Fruit fly (Drosophila melanogaster): Measurements from ENCODE around the gene CG15892.

The CG15892 gene

dm6 chrX:6340593-6341068 is 46.5 kb upstream of the CG15892 start (continued):
- TF ChIP-seq CG6792 (GFP tag; optimal IDR thresholded peaks at IDR 0.05) (peak; percentile 81), Sox15 (GFP tag; optimal IDR thresholded peaks at IDR 0.05) (peak; percentile 75), Sox102F (GFP tag; optimal IDR thresholded peaks at IDR 0.05) (peak; percentile 85), CG4318 (GFP tag; optimal IDR thresholded peaks at IDR 0.05) (peak; percentile 90), CG15336 (GFP tag; IDR thresholded peaks at IDR 0.05) (peak; percentile 86), fkh (GFP tag; optimal IDR thresholded peaks at IDR 0.05) (peak; percentile 50), CG6276 (GFP tag; optimal IDR thresholded peaks at IDR 0.05) (peak; percentile 93), fd85E (GFP tag; optimal IDR thresholded peaks at IDR 0.05) (peak; percentile 53), CG8319 (GFP tag; optimal IDR thresholded peaks at IDR 0.05) (peak; percentile 68), CG8632 (GFP tag; optimal IDR thresholded peaks at IDR 0.05) (peak; percentile 87), dac (GFP tag; optimal IDR thresholded peaks at IDR 0.05) (peak; percentile 89), Eip75B (GFP tag; optimal IDR thresholded peaks at IDR 0.05) (peak; percentile 78)

- TF ChIP-seq fd59A (GFP tag; optimal IDR thresholded peaks at IDR 0.05) (peak; percentile 75), CG3032 (tag; optimal IDR thresholded peaks at IDR 0.05) (peak; percentile 85), Hr39 (GFP tag; optimal IDR thresholded peaks at IDR 0.05) (no peak), acj6 (GFP tag; optimal IDR thresholded peaks at IDR 0.05) (peak; percentile 48), CG4318 (GFP tag; optimal IDR thresholded peaks at IDR 0.05) (peak; percentile 42), CG7368 (GFP tag; optimal IDR thresholded peaks at IDR 0.05) (peak; percentile 49), CG31627 (GFP tag; optimal IDR thresholded peaks at IDR 0.05) (no peak), dac (GFP tag; optimal IDR thresholded peaks at IDR 0.05) (peak; percentile 50), fkh (GFP tag; optimal IDR thresholded peaks at IDR 0.05) (no peak), CG11902 (GFP tag; optimal IDR thresholded peaks at IDR 0.05) (no peak), CG1621 (tag; optimal IDR thresholded peaks at IDR 0.05) (peak; percentile 79), Met (GFP tag; optimal IDR thresholded peaks at IDR 0.05) (no peak), CG6163 (GFP tag; IDR thresholded peaks at IDR 0.05) (peak; percentile 86), Sox15 (GFP tag; optimal IDR thresholded peaks at IDR 0.05) (no peak), Ets21C (GFP tag; optimal IDR thresholded peaks at IDR 0.05) (no peak), OdsH (GFP tag; optimal IDR thresholded peaks at IDR 0.05) (peak; percentile 45), CG32006 (GFP tag; optimal IDR thresholded peaks at IDR 0.05) (peak; percentile 69), Eip93F (GFP tag; optimal IDR thresholded peaks at IDR 0.05) (no peak), eg (GFP tag; IDR thresholded peaks at IDR 0.05) (peak; percentile 83), CG11762 (GFP tag; optimal IDR thresholded peaks at IDR 0.05; ENCODE audit: insufficient read depth) (peak; percentile 12), salr (GFP tag; optimal IDR thresholded peaks at IDR 0.05) (peak in 1 of 2 experiments; percentile 76), Hr4 (GFP tag; optimal IDR thresholded peaks at IDR 0.05) (peak; percentile 66), CG10669 (GFP tag; optimal IDR thresholded peaks at IDR 0.05) (peak; percentile 82), CG9139 (GFP tag; optimal IDR thresholded peaks at IDR 0.05) (peak; percentile 58), cyc (GFP tag; optimal IDR thresholded peaks at IDR 0.05) (no peak), Hr38 (GFP tag; optimal IDR thresholded peaks at IDR 0.05) (no peak), CG6854 (GFP tag; optimal IDR thresholded peaks at IDR 0.05) (no peak), fd85E (GFP tag; optimal IDR thresholded peaks at IDR 0.05) (no peak), Sox14 (GFP tag; optimal IDR thresholded peaks at IDR 0.05) (peak; percentile 27), lz (GFP tag; optimal IDR thresholded peaks at IDR 0.05) (no peak), net (GFP tag; optimal IDR thresholded peaks at IDR 0.05) (peak; percentile 19), CG15336 (GFP tag; IDR thresholded peaks at IDR 0.05) (peak; percentile 80), CG8319 (GFP tag; optimal IDR thresholded peaks at IDR 0.05) (no peak), svp (GFP tag) (peak; percentile 82), vri (GFP tag; optimal IDR thresholded peaks at IDR 0.05) (no peak), spab (GFP tag; optimal IDR thresholded peaks at IDR 0.05) (peak; percentile 47), CG10631 (GFP tag; optimal IDR thresholded peaks at IDR 0.05) (peak; percentile 50), CG34406 (GFP tag; optimal IDR thresholded peaks at IDR 0.05) (peak; percentile 8), ss (GFP tag; optimal IDR thresholded peaks at IDR 0.05) (peak; percentile 26 to 53), Eip75B (GFP tag; optimal IDR thresholded peaks at IDR 0.05) (peak; percentile 52), Gug (GFP tag; IDR thresholded peaks at IDR 0.05) (peak; percentile 73), Eip78C (GFP tag) (peak; percentile 87), CG8632 (GFP tag; optimal IDR thresholded peaks at IDR 0.05) (peak; percentile 14), Smox (GFP tag; optimal IDR thresholded peaks at IDR 0.05) (no peak), pdm3 (GFP tag; optimal IDR thresholded peaks at IDR 0.05) (peak; percentile 59)
Measured at dm6 chrX:6339970-6340548, 45.9 kb upstream of the CG15892 start.
